Worm (Caenorhabditis elegans): ENCODE measurements around the gene dkc-1.

ce11 chrIII:10781553-10781952 is 33.3 kb downstream of the dkc-1 start, which contains the start of gene ptr-19:
- TF ChIP-seq nhr-28 (tag; optimal IDR thresholded peaks at IDR 0.05): no peak
- no peak for TF ChIP-seq nhr-77 (tag; optimal IDR thresholded peaks at IDR 0.05)
- TF ChIP-seq sea-2 (GFP tag; optimal IDR thresholded peaks at IDR 0.05): no peak
